Worm (Caenorhabditis elegans) whole organism, young adult: Measurements from ENCODE around the gene pam-1.

ENCODE experiments used
- B0261.1 ChIP-seq: sonication (generic microtip); optimal IDR thresholded peaks from 2 replicates; lab custom pipeline; 2016; ENCODE audit warnings: mild to moderate bottlenecking, missing genetic modification characterization, moderate library complexity, missing compliant biosample characterization
- C17E4.6 ChIP-seq: fragments of 200-800 bp; sonication (Bioruptor generic); IDR thresholded peaks from 2 replicates; pipeline ENCODE4 v1.3.6; 2022; ENCODE audit warnings: missing genetic modification reagents, missing genetic modification characterization, missing compliant biosample characterization
- F10E7.11 ChIP-seq: sonication (generic microtip); optimal IDR thresholded peaks from 2 replicates; lab custom pipeline; 2017; ENCODE audit warnings: mild to moderate bottlenecking, missing genetic modification characterization, moderate library complexity, missing compliant biosample characterization
- F37B4.10 ChIP-seq: fragments of 200-800 bp; sonication (Bioruptor generic); IDR thresholded peaks from 2 replicates; pipeline ENCODE4 v1.3.6; 2022; ENCODE audit warnings: missing genetic modification characterization, missing compliant biosample characterization
- F49E8.2 ChIP-seq: sonication (generic microtip); optimal IDR thresholded peaks from 3 replicates; lab custom pipeline; 2017; ENCODE audit warnings: missing genetic modification characterization, mild to moderate bottlenecking, missing compliant biosample characterization, antibody characterized with exemption, moderate library complexity; ENCODE audit not compliant: insufficient read depth
- F52B5.7 ChIP-seq: sonication (generic microtip); optimal IDR thresholded peaks from 2 replicates; lab custom pipeline; 2016; ENCODE audit warnings: mild to moderate bottlenecking, missing genetic modification characterization, missing compliant biosample characterization
- F57A8.1 ChIP-seq: fragments of 200-800 bp; sonication (Bioruptor generic); optimal IDR thresholded peaks from 2 replicates; lab custom pipeline; 2018; ENCODE audit warnings: mild to moderate bottlenecking, missing genetic modification characterization, moderate library complexity, missing compliant biosample characterization
- akir-1 ChIP-seq: fragments of 200-800 bp; sonication (Bioruptor generic); optimal IDR thresholded peaks from 2 replicates; lab custom pipeline; 2018; ENCODE audit warnings: mild to moderate bottlenecking, missing genetic modification characterization, moderate library complexity, missing compliant biosample characterization
- athp-1 ChIP-seq: sonication (generic microtip); optimal IDR thresholded peaks from 2 replicates; lab custom pipeline; 2017; ENCODE audit warnings: mild to moderate bottlenecking, missing genetic modification characterization, missing compliant biosample characterization
- attf-3 ChIP-seq: fragments of 200-800 bp; sonication (Bioruptor generic); conservative IDR thresholded peaks from 2 replicates; pipeline ENCODE4 v1.3.6; 2022; ENCODE audit warnings: missing genetic modification reagents, missing genetic modification characterization, missing compliant biosample characterization
- attf-5 ChIP-seq: fragments of 200-800 bp; sonication (Bioruptor generic); optimal IDR thresholded peaks from 2 replicates; lab custom pipeline; 2018; ENCODE audit warnings: mild to moderate bottlenecking, missing genetic modification characterization, missing compliant biosample characterization
- cebp-1 ChIP-seq, 2 experiments: fragments of 200-800 bp in 1 of 2; sonication (Bioruptor generic) in 1 of 2; sonication (generic microtip) in 1 of 2; IDR thresholded peaks in 1 of 2; optimal IDR thresholded peaks in 1 of 2; 2 replicates each; pipeline versions ENCODE4 v1.3.6 to Lab custom; 2017 to 2022; ENCODE audit warnings: missing compliant biosample characterization in 2 of 2, missing genetic modification characterization in 2 of 2, mild to moderate bottlenecking in 1 of 2, missing genetic modification reagents in 1 of 2, moderate library complexity in 1 of 2
- ceh-100 ChIP-seq: fragments of 200-800 bp; sonication (Bioruptor generic); IDR thresholded peaks from 2 replicates; pipeline ENCODE4 v1.3.6; 2022; ENCODE audit warnings: missing genetic modification reagents, missing genetic modification characterization, missing compliant biosample characterization
- ceh-79 ChIP-seq: sonication (generic microtip); optimal IDR thresholded peaks from 2 replicates; lab custom pipeline; 2017; ENCODE audit warnings: mild to moderate bottlenecking, missing genetic modification characterization, missing compliant biosample characterization
- ceh-91 ChIP-seq: fragments of 200-800 bp; sonication (Bioruptor generic); IDR thresholded peaks from 2 replicates; pipeline ENCODE4 v1.3.6; 2022; ENCODE audit warnings: missing genetic modification reagents, missing genetic modification characterization, missing compliant biosample characterization
- dox-1 ChIP-seq: fragments of 200-800 bp; sonication (Bioruptor generic); IDR thresholded peaks from 2 replicates; pipeline ENCODE4 v1.3.6; 2022; ENCODE audit warnings: missing genetic modification reagents, missing genetic modification characterization, missing compliant biosample characterization
- dpff-1 ChIP-seq: sonication (generic microtip); optimal IDR thresholded peaks from 2 replicates; lab custom pipeline; 2017; ENCODE audit warnings: mild to moderate bottlenecking, missing genetic modification characterization, missing compliant biosample characterization
- egl-44 ChIP-seq: fragments of 200-800 bp; sonication (Bioruptor generic); IDR thresholded peaks from 2 replicates; pipeline ENCODE4 v1.3.6; 2022; ENCODE audit warnings: missing genetic modification reagents, missing genetic modification characterization, missing compliant biosample characterization
- egrh-3 ChIP-seq: fragments of 200-800 bp; sonication (Bioruptor generic); IDR thresholded peaks from 2 replicates; pipeline ENCODE4 v1.3.6; 2022; ENCODE audit warnings: missing genetic modification reagents, missing genetic modification characterization, missing compliant biosample characterization
- hlh-26 ChIP-seq: fragments of 200-800 bp; sonication (Bioruptor generic); conservative IDR thresholded peaks from 2 replicates; pipeline ENCODE4 v1.3.6; 2022; ENCODE audit warnings: missing genetic modification reagents, missing genetic modification characterization, missing compliant biosample characterization
- hmg-1.2 ChIP-seq: fragments of 200-800 bp; sonication (Bioruptor generic); IDR thresholded peaks from 2 replicates; pipeline ENCODE4 v1.3.6; 2022; ENCODE audit warnings: missing genetic modification reagents, missing genetic modification characterization, missing compliant biosample characterization
- hrde-1 ChIP-seq: sonication (generic microtip); optimal IDR thresholded peaks from 2 replicates; lab custom pipeline; 2016; ENCODE audit warnings: missing genetic modification characterization, mild to moderate bottlenecking, missing compliant biosample characterization, moderate library complexity, missing genotype, missing genetic modification reagents, borderline replicate concordance
- hsf-1 ChIP-seq: fragments of 200-800 bp; sonication (Bioruptor generic); IDR thresholded peaks from 2 replicates; pipeline ENCODE4 v1.3.6; 2022; ENCODE audit warnings: missing genetic modification reagents, missing genetic modification characterization, missing compliant biosample characterization
- let-526 ChIP-seq: fragments of 200-800 bp; sonication (Bioruptor generic); IDR thresholded peaks from 2 replicates; pipeline ENCODE4 v1.3.6; 2022; ENCODE audit warnings: missing genetic modification reagents, missing genetic modification characterization, missing compliant biosample characterization
- let-607 ChIP-seq, 2 experiments: fragments of 200-800 bp in 1 of 2; sonication (Bioruptor generic) in 1 of 2; sonication (generic microtip) in 1 of 2; optimal IDR thresholded peaks; 2 replicates each; lab custom pipeline; 2016 to 2018; ENCODE audit warnings: mild to moderate bottlenecking in 2 of 2, missing compliant biosample characterization in 2 of 2, missing genetic modification characterization in 2 of 2, moderate library complexity in 2 of 2, missing genotype in 1 of 2
- lin-35 ChIP-seq, 3 experiments: fragments of 150-350 bp in 2 of 3; sonication (generic microtip) in 1 of 3; optimal IDR thresholded peaks; 2 replicates each; lab custom pipeline; 2014 to 2018; ENCODE audit warnings: missing biosample characterization in 3 of 3, missing genetic modification characterization in 3 of 3, missing genetic modification reagents in 3 of 3
- lin-54 ChIP-seq: fragments of 200-800 bp; sonication (Bioruptor generic); optimal IDR thresholded peaks from 2 replicates; lab custom pipeline; 2018; ENCODE audit warnings: mild to moderate bottlenecking, missing genetic modification characterization, missing compliant biosample characterization
- lir-1 ChIP-seq: fragments of 200-800 bp; sonication (Bioruptor generic); conservative IDR thresholded peaks from 2 replicates; pipeline ENCODE4 v1.3.6; 2022; ENCODE audit warnings: missing genetic modification reagents, missing genetic modification characterization, missing compliant biosample characterization
- madf-10 ChIP-seq: sonication (generic microtip); optimal IDR thresholded peaks from 2 replicates; lab custom pipeline; 2016; ENCODE audit warnings: mild to moderate bottlenecking, missing genetic modification characterization, missing compliant biosample characterization
- madf-3 ChIP-seq: fragments of 200-800 bp; sonication (Bioruptor generic); IDR thresholded peaks from 2 replicates; pipeline ENCODE4 v1.3.6; 2022; ENCODE audit warnings: missing genetic modification reagents, missing genetic modification characterization, missing compliant biosample characterization
- madf-6 ChIP-seq: fragments of 200-800 bp; sonication (Bioruptor generic); IDR thresholded peaks from 2 replicates; pipeline ENCODE4 v1.3.6; 2022; ENCODE audit warnings: missing genetic modification reagents, missing genetic modification characterization, missing compliant biosample characterization
- madf-8 ChIP-seq: fragments of 200-800 bp; sonication (Bioruptor generic); conservative IDR thresholded peaks from 2 replicates; pipeline ENCODE4 v1.3.6; 2022; ENCODE audit warnings: missing genetic modification reagents, missing genetic modification characterization, missing compliant biosample characterization
- mcd-1 ChIP-seq: fragments of 200-800 bp; sonication (Bioruptor generic); IDR thresholded peaks from 2 replicates; pipeline ENCODE4 v1.3.6; 2022; ENCODE audit warnings: missing genetic modification reagents, missing genetic modification characterization, missing compliant biosample characterization
- nhr-120 ChIP-seq: fragments of 200-800 bp; sonication (Bioruptor generic); IDR thresholded peaks from 2 replicates; pipeline ENCODE4 v1.3.6; 2022; ENCODE audit warnings: missing genetic modification characterization, missing compliant biosample characterization
- nhr-179 ChIP-seq: sonication (generic microtip); optimal IDR thresholded peaks from 2 replicates; lab custom pipeline; 2016; ENCODE audit warnings: mild to moderate bottlenecking, missing genetic modification characterization, missing compliant biosample characterization
- nhr-27 ChIP-seq: fragments of 200-800 bp; sonication (Bioruptor generic); optimal IDR thresholded peaks from 2 replicates; lab custom pipeline; 2018; ENCODE audit warnings: mild to moderate bottlenecking, missing genetic modification characterization, moderate library complexity, missing compliant biosample characterization
- nhr-90 ChIP-seq: sonication (generic microtip); optimal IDR thresholded peaks from 2 replicates; lab custom pipeline; 2016; ENCODE audit warnings: missing genotype, mild to moderate bottlenecking, missing genetic modification characterization, missing compliant biosample characterization
- pha-4 ChIP-seq: fragments of 150-350 bp; sonication (generic microtip); optimal IDR thresholded peaks from 2 replicates; lab custom pipeline; 2014; ENCODE audit warnings: missing biosample characterization, missing genetic modification reagents, missing genetic modification characterization
- rcor-1 ChIP-seq: fragments of 200-800 bp; sonication (Bioruptor generic); IDR thresholded peaks from 2 replicates; pipeline ENCODE4 v1.3.6; 2022; ENCODE audit warnings: missing genetic modification reagents, missing genetic modification characterization, missing compliant biosample characterization
- sdz-38 ChIP-seq: sonication (generic microtip); optimal IDR thresholded peaks from 2 replicates; lab custom pipeline; 2016; ENCODE audit warnings: missing genotype, missing genetic modification characterization, missing compliant biosample characterization
- snpc-1.3 ChIP-seq: sonication (generic microtip); optimal IDR thresholded peaks from 2 replicates; lab custom pipeline; 2017; ENCODE audit warnings: missing genetic modification characterization, mild to moderate bottlenecking, missing compliant biosample characterization, antibody characterized with exemption, moderate library complexity, missing genotype, missing genetic modification reagents; ENCODE audit not compliant: insufficient read depth
- tbp1 ChIP-seq: fragments of 200-800 bp; sonication (Bioruptor generic); optimal IDR thresholded peaks from 2 replicates; lab custom pipeline; 2018; ENCODE audit warnings: mild to moderate bottlenecking, missing genetic modification characterization, missing compliant biosample characterization
- zfh-2 ChIP-seq: fragments of 200-800 bp; sonication (Bioruptor generic); conservative IDR thresholded peaks from 2 replicates; pipeline ENCODE4 v1.3.6; 2022; ENCODE audit warnings: missing genetic modification reagents, missing genetic modification characterization, missing compliant biosample characterization
- ztf-18 ChIP-seq: sonication (generic microtip); optimal IDR thresholded peaks from 2 replicates; lab custom pipeline; 2016; ENCODE audit warnings: missing genotype, mild to moderate bottlenecking, missing genetic modification characterization, missing compliant biosample characterization
- ztf-26 ChIP-seq: sonication (generic microtip); optimal IDR thresholded peaks from 2 replicates; lab custom pipeline; 2017; ENCODE audit warnings: missing genetic modification characterization, missing compliant biosample characterization
- ztf-28 ChIP-seq: fragments of 200-800 bp; sonication (Bioruptor generic); IDR thresholded peaks from 2 replicates; pipeline ENCODE4 v1.3.6; 2022; ENCODE audit warnings: missing genetic modification reagents, missing genetic modification characterization, missing compliant biosample characterization
- ztf-3 ChIP-seq: fragments of 200-800 bp; sonication (Bioruptor generic); optimal IDR thresholded peaks from 2 replicates; lab custom pipeline; 2018; ENCODE audit warnings: mild to moderate bottlenecking, missing genetic modification characterization, missing compliant biosample characterization

Gene pam-1

DNA sequence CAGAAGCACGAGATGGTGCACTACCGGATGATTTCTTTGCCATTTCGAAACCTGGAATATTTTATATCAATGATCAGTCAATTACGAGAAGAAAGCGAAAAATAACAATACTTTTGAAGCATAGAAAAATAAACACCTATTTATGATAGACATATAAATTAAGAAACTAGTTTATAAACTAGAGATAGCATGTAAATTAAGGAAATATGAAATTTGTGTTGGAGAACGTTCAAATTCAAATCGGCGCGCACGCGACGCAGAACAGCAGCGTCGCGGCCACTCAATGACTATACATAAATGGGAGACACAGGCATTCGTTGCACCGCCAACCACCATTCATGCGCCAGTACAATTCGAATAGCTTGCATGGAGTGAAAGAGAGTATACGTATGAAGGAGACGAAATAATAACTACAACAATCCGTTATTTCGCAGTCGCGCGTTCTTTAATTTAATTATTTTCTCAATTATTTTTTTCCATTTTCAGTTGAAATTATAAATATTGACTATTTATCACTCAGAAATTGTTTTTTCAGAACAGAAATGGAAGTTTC is 29.5 kb upstream of the pam-1 start, which contains the start of the genes cec-5 and nol-10 (continued):
- TF ChIP-seq nhr-90 (no peak), nhr-27 (tag; lab: Kevin White, UChicago) (no peak), attf-3 (GFP tag; lab: Robert Waterston, UW) (peak; percentile 96), egl-44 (no peak), ztf-18 (peak; percentile 90), ceh-91 (peak; percentile 74), madf-3 (GFP tag; lab: Robert Waterston, UW) (peak; percentile 99), dpff-1 (tag; lab: Kevin White, UChicago) (no peak), madf-8 (peak; percentile 41), lir-1 (GFP tag; lab: Robert Waterston, UW) (peak; percentile 71), F49E8.2 (tag; lab: Kevin White, UChicago) (peak; percentile 92), mcd-1 (GFP tag; lab: Robert Waterston, UW) (peak; percentile 81), akir-1 (GFP tag; lab: Kevin White, UChicago) (no peak), hsf-1 (0 out of 2 replicates have a peak, but pooled peaks have one; percentile 26), tbp1 (GFP tag; lab: Kevin White, UChicago) (peak; percentile 74), hmg-1.2 (GFP tag; lab: Robert Waterston, UW) (peak; percentile 89), let-526 (GFP tag; lab: Robert Waterston, UW) (no peak), sdz-38 (tag; lab: Kevin White, UChicago) (no peak), hlh-26 (GFP tag; lab: Robert Waterston, UW) (no peak), ztf-26 (tag; lab: Kevin White, UChicago) (no peak), ceh-79 (no peak), snpc-1.3 (tag; lab: Kevin White, UChicago) (peak; percentile 97), dox-1 (GFP tag; lab: Robert Waterston, UW) (no peak; the same call in 1 of the 2 replicates), cebp-1 (GFP tag; IDR thresholded peaks at IDR 0.05; lab: Robert Waterston, UW) (no peak), cebp-1 (tag; optimal IDR thresholded peaks at IDR 0.05; lab: Kevin White, UChicago) (peak; percentile 80), ceh-100 (GFP tag; lab: Robert Waterston, UW) (peak; percentile 83), B0261.1 (peak; percentile 9), nhr-179 (tag; lab: Kevin White, UChicago) (no peak), let-607 (tag; optimal IDR thresholded peaks at IDR 0.05; lab: Kevin White, UChicago) (peak in 1 of 2 experiments; percentile 41), athp-1 (tag; lab: Kevin White, UChicago) (peak; percentile 46), ztf-3 (GFP tag; lab: Kevin White, UChicago) (no peak), nhr-120 (GFP tag; lab: Robert Waterston, UW) (no peak), egrh-3 (0 out of 2 replicates have a peak, but pooled peaks have one; percentile 46), madf-10 (tag; lab: Kevin White, UChicago) (peak; percentile 67), pha-4 (no peak), hrde-1 (tag; lab: Kevin White, UChicago) (peak; percentile 24), F52B5.7 (tag; lab: Kevin White, UChicago) (no peak), F57A8.1 (GFP tag; lab: Kevin White, UChicago) (no peak), F10E7.11 (no peak), C17E4.6 (GFP tag; lab: Robert Waterston, UW) (peak; percentile 72; the same call in 1 of the 2 replicates), rcor-1 (no peak; the same call in 1 of the 2 replicates), attf-5 (GFP tag; lab: Kevin White, UChicago) (peak; percentile 98), F37B4.10 (GFP tag; lab: Robert Waterston, UW) (no peak), lin-35 (GFP tag; optimal IDR thresholded peaks at IDR 0.05; lab: Kevin White, UChicago) (peak; percentile 31 to 77 (median 46)), zfh-2 (GFP tag; lab: Robert Waterston, UW) (no peak), madf-6 (GFP tag; lab: Robert Waterston, UW) (peak; percentile 82), lin-54 (peak; percentile 95), ztf-28 (GFP tag; lab: Robert Waterston, UW) (0 out of 2 replicates have a peak, but pooled peaks have one; percentile 27)
